Fruit fly (Drosophila melanogaster) ovary, adult (tissue): ENCODE measurements around the gene CG1146.
A peak's percentile ranks its signal among the peaks of the same experiment; 100 is the strongest.

Experiments used
- CG17801 ChIP-seq: fragments of 200-800 bp; optimal IDR thresholded peaks from 2 replicates; lab custom pipeline; 2019; ENCODE audit warnings: missing biosample characterization, mild to moderate bottlenecking, missing genetic modification characterization, moderate library complexity; ENCODE audit not compliant: partially characterized antibody

Gene CG1146

dm6 chr3L:2478349-2478959, 10.2 kb upstream of the CG1146 start, which contains the start of gene Cyp4d20:
Gene Cyp4d20 (minus strand): TSS chr3L:2478448.
- TF ChIP-seq CG17801: peak; percentile 5

- TF ChIP-seq CG17801: peak; percentile 13
Measured at dm6 chr3L:2479250-2479649, 9.4 kb upstream of the CG1146 start.

- no peak for TF ChIP-seq CG17801
Measured at dm6 chr3L:2480470-2480869, 8.1 kb upstream of the CG1146 start.

dm6 chr3L:2481470-2481869, 7.1 kb upstream of the CG1146 start:
- TF ChIP-seq CG17801: peak; percentile 59

dm6 chr3L:2482941-2483541, 5.6 kb upstream of the CG1146 start:
- no peak for TF ChIP-seq CG17801

dm6 chr3L:2485331-2486115, 3.1 kb upstream of the CG1146 start:
- TF ChIP-seq CG17801: no peak

dm6 chr3L:2486493-2486892, 2.1 kb upstream of the CG1146 start:
- TF ChIP-seq CG17801: no peak

dm6 chr3L:2487248-2487647, 1.4 kb upstream of the CG1146 start:
- no peak for TF ChIP-seq CG17801

- TF ChIP-seq CG17801: peak; percentile 29
Measured at dm6 chr3L:2489438-2489837, 834 bp downstream of the CG1146 start.

dm6 chr3L:2489855-2490254, 1.3 kb downstream of the CG1146 start:
- TF ChIP-seq CG17801: no peak

- TF ChIP-seq CG17801: peak; percentile 47
Measured at dm6 chr3L:2490752-2491151, 2.1 kb downstream of the CG1146 start.

- no peak for TF ChIP-seq CG17801
Measured at dm6 chr3L:2493517-2494182, 5.0 kb downstream of the CG1146 start.

- TF ChIP-seq CG17801: peak; percentile 92
Measured at dm6 chr3L:2494183-2494541, 5.6 kb downstream of the CG1146 start.

dm6 chr3L:2499077-2499476, 10.5 kb downstream of the CG1146 start:
- TF ChIP-seq CG17801: no peak

- no peak for TF ChIP-seq CG17801
Measured at dm6 chr3L:2501764-2502163, 13.2 kb downstream of the CG1146 start.

dm6 chr3L:2503465-2503864, 14.9 kb downstream of the CG1146 start, which contains the start of gene CG16758:
Gene CG16758 (minus strand): TSS chr3L:2503606.
- no peak for TF ChIP-seq CG17801

- no peak for TF ChIP-seq CG17801
Measured at dm6 chr3L:2504031-2504615, 15.5 kb downstream of the CG1146 start.
